Worm (Caenorhabditis elegans): ENCODE measurements around the gene osta-3.

osta-3 gene

ce11 chrII:14810609-14811008 is 1.7 kb upstream of the osta-3 start:
- TF ChIP-seq lsy-2 (tag; optimal IDR thresholded peaks at IDR 0.05) (peak in 1 of 2 experiments; percentile 38), tag-97 (GFP tag; IDR thresholded peaks at IDR 0.05) (no peak), unc-130 (GFP tag; optimal IDR thresholded peaks at IDR 0.05) (no peak), gei-8 (GFP tag; optimal IDR thresholded peaks at IDR 0.05) (no peak), arid-1 (GFP tag; conservative IDR thresholded peaks at IDR 0.05) (no peak), F44E2.7 (GFP tag; IDR thresholded peaks at IDR 0.05) (no peak), duxl-1 (tag; optimal IDR thresholded peaks at IDR 0.05; ENCODE audit: poor library complexity) (no peak), mdt-29 (GFP tag; IDR thresholded peaks at IDR 0.05) (no peak), ceh-82 (tag; optimal IDR thresholded peaks at IDR 0.05) (no peak), daf-8 (GFP tag; IDR thresholded peaks at IDR 0.05) (no peak), nhr-76 (tag; optimal IDR thresholded peaks at IDR 0.05) (no peak), nhr-11 (tag; optimal IDR thresholded peaks at IDR 0.05) (peak; percentile 3), lin-38 (GFP tag; IDR thresholded peaks at IDR 0.05) (no peak), pqm-1 (tag; optimal IDR thresholded peaks at IDR 0.05) (no peak), ceh-32 (tag; optimal IDR thresholded peaks at IDR 0.05; ENCODE audit: poor library complexity) (no peak), nhr-102 (tag; optimal IDR thresholded peaks at IDR 0.05) (no peak), mes-2 (tag; optimal IDR thresholded peaks at IDR 0.05; ENCODE audit: poor library complexity, severe bottlenecking) (peak; percentile 13), unc-62 (GFP tag; optimal IDR thresholded peaks at IDR 0.05 in 1 of 2) (no peak), unc-62 (tag; optimal IDR thresholded peaks at IDR 0.05) (no peak), hmg-1.1 (GFP tag; IDR thresholded peaks at IDR 0.05) (peak; percentile 33; the same call in 1 of the 2 replicates), dve-1 (tag; optimal IDR thresholded peaks at IDR 0.05; ENCODE audit: insufficient read depth) (no peak), egl-27 (tag; optimal IDR thresholded peaks at IDR 0.05) (no peak), dmd-9 (GFP tag; IDR thresholded peaks at IDR 0.05) (no peak), nhr-41 (GFP tag; IDR thresholded peaks at IDR 0.05) (no peak), snpc-1.2 (GFP tag; IDR thresholded peaks at IDR 0.05) (no peak), lir-3 (tag; optimal IDR thresholded peaks at IDR 0.05) (no peak), madf-9 (GFP tag; conservative IDR thresholded peaks at IDR 0.05) (no peak), rbr-2 (tag; optimal IDR thresholded peaks at IDR 0.05) (peak; percentile 28), lin-39 (tag; optimal IDR thresholded peaks at IDR 0.05) (no peak), lin-29 (GFP tag; IDR thresholded peaks at IDR 0.05) (no peak), nhr-237 (tag; optimal IDR thresholded peaks at IDR 0.05) (no peak), T26A8.4 (GFP tag; IDR thresholded peaks at IDR 0.05) (no peak), snpc-4 (tag; optimal IDR thresholded peaks at IDR 0.05) (no peak), lin-15B (tag; optimal IDR thresholded peaks at IDR 0.05) (no peak), T20F7.1 (GFP tag; optimal IDR thresholded peaks at IDR 0.05) (no peak), nhr-42 (GFP tag; IDR thresholded peaks at IDR 0.05) (no peak), lin-13 (GFP tag; optimal IDR thresholded peaks at IDR 0.05) (no peak), zip-11 (GFP tag; IDR thresholded peaks at IDR 0.05) (no peak), skn-1 (tag; optimal IDR thresholded peaks at IDR 0.05) (no peak), nhr-10 (tag; optimal IDR thresholded peaks at IDR 0.05) (no peak), fkh-10 (GFP tag; optimal IDR thresholded peaks at IDR 0.05) (peak; percentile 29), hlh-11 (tag; optimal IDR thresholded peaks at IDR 0.05) (no peak), ceh-28 (tag; optimal IDR thresholded peaks at IDR 0.05) (no peak), lin-1 (GFP tag; IDR thresholded peaks at IDR 0.05) (no peak), ZK337.2 (GFP tag; IDR thresholded peaks at IDR 0.05) (no peak), fos-1 (tag; optimal IDR thresholded peaks at IDR 0.05) (no peak), nhr-25 (tag; optimal IDR thresholded peaks at IDR 0.05; ENCODE audit: borderline replicate concordance, insufficient read depth) (no peak), zfp-3 (GFP tag; conservative IDR thresholded peaks at IDR 0.05) (no peak), sdz-12 (GFP tag; optimal IDR thresholded peaks at IDR 0.05) (no peak), ceh-20 (GFP tag; IDR thresholded peaks at IDR 0.05) (no peak), hlh-30 (tag; optimal IDR thresholded peaks at IDR 0.05; ENCODE audit: insufficient read depth) (peak; percentile 6), egl-43 (GFP tag; IDR thresholded peaks at IDR 0.05) (no peak)
